Fruit fly (Drosophila melanogaster): Measurements from ENCODE around the gene Hex-A.
A peak's percentile ranks its signal among the peaks of the same experiment; 100 is the strongest.

Gene Hex-A

DNA sequence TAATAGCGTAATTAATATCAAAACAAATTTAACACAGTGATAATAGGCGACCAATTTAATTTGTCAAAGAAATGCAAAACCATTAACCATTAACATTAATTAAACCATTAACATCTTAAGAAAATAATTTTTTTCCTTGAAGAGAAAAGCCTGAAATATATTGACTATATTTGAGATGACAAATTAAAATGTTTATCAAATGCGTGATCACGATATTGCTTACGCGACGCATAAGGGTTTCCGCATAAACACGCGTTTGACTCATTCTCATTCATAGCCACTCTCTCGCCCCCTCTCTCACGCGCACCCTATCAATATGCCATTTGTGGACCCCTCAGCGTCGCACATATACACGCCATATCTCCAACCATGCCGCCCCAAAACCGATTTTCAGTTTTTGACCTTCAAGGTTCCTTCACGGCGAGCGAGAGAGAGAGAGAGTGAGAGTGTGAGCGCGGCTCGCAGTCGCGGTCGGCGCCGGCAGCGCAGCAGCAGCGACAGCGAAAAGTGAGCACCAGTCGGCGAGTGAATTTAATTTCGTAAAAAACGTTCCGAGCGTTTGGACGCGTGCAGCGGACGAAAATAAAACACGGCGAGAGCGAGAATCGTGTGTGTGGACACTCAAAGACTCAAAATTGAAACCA is at the start of gene Hex-A:
Gene Hex-A (plus strand): TSS at position 317 of the 644 bp plus-strand sequence.
- TF ChIP-seq noc (tag; optimal IDR thresholded peaks at IDR 0.05): peak; percentile 99

DNA sequence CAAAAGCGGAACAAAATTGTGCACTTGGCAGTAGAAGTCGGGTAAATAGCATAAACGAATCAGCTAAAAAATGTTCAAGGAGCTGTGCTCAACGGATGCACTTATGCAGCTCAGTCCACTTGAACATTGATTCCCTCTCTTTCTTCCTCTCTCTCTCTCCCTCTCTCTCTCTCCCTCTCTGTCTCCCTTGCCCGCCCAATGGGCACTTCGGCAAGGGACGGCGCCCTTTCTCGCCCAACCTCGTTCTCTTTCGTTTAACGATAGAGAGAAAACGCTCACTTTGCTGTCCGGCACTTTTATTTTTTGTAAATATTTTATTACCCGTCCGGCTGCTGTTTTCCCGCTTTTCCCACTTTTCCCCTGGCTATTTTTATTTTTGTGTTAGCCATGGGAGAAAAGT is 41.0 kb upstream of the Hex-A start:
- TF ChIP-seq noc (tag; optimal IDR thresholded peaks at IDR 0.05): no peak

DNA sequence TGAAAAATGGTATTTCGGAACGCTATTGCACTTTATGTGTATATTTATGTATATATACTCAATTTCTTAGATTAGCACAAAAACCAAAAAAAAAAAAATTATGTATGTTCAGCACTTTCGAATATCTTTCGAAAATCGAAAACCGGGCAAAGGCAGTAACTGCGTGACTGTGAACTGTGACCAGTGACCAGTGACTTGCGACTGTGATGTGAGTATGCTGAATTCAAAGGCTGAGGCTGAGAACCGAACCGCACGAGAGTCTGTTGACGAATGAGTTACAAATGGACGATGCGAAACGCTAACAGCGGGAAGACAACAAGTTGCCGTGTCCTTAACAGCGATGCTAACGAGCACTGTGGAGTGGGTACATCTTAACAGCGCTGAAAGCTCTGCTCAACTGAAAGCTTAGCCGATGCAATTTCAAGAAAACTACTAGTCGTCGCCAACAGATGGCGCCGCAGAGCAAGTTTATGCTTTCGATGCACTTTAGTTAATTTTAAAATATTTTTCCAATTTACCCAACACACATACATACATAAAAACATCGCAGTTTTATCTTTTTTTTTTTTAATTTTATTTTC is 34.8 kb upstream of the Hex-A start, which contains the start of gene CG32700:
Gene CG32700 (minus strand): TSS at position 274 of the 581 bp plus-strand sequence.
- TF ChIP-seq noc (tag; optimal IDR thresholded peaks at IDR 0.05): no peak

DNA sequence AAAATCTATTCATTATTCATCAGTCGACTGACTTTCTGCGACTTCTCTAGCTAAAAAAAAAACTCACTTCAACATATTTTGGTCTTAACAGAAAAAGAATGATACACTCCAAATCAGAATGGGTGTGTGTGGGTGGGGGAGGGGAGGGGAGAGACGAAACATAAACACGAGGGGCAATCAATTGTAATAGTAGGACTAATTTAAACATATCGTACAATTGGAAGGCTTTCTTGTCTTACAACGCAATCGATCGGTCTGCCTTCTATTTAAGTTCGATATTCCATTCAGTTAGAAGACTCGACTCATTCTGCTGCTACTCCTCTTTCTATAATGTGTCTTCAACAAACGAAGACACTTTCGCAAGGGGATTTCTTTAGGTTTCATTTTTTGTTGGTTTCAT is 34.3 kb upstream of the Hex-A start:
- TF ChIP-seq noc (tag; optimal IDR thresholded peaks at IDR 0.05): no peak

DNA sequence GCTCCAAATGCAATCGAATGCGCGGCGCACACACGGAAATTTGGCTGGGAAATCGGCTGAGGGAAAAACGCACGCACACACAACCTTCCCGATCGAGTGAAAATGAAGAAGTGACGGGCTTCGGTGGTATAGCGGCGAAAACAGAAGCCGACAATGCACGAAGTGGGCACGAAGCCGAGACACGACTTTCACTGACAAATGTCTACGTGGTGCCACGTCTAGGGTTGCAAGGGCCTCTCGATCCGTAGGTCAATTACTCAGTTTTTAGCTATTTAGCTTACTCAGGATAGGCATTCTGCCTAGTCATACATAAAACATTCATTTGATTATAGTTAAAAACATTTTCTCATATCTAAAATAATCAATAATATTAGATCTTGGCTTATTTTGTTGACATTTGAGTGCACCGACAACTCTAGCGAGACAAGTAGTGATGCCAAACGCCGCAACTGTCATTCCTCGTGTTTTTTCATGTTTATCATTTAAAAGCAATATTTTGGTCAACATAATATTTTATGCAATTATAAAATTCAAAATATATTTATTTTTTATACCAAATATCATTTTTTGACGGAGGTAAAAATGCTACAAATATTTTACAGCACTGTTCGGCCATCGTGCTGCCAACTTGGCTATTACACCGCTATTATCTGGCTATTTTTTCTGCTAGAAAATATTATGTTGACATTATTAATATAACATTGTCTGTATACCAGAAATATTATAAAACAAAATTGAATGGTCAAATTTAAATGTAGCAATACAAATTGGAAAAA is 31.7 kb upstream of the Hex-A start:
- TF ChIP-seq noc (tag; optimal IDR thresholded peaks at IDR 0.05): peak; percentile 88

DNA sequence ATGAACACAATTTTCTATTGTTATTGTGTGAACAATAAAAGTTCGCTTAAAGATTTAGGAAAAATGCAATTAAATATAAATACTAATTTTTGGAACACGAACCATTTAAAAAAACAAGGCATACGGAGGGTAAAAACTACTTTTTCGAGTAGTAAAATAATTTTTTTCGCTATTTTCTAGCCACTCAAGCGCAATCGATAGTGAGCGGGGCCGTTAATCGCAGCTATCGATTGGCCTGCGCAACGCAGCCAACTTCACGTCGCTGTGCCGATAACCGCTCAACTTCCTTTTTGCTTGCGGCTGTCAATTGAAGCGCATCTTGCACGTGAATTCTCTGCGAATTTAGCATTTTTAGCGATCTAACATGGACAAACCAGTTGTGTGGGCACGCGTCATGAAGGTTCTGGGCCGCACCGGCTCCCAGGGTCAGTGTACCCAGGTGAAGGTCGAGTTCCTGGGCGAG is 31.1 kb upstream of the Hex-A start, which contains the start of gene RpS28b:
Gene RpS28b (plus strand): TSS at position 278 of the 463 bp plus-strand sequence.
- peak; percentile 66 for TF ChIP-seq noc (tag; optimal IDR thresholded peaks at IDR 0.05)

DNA sequence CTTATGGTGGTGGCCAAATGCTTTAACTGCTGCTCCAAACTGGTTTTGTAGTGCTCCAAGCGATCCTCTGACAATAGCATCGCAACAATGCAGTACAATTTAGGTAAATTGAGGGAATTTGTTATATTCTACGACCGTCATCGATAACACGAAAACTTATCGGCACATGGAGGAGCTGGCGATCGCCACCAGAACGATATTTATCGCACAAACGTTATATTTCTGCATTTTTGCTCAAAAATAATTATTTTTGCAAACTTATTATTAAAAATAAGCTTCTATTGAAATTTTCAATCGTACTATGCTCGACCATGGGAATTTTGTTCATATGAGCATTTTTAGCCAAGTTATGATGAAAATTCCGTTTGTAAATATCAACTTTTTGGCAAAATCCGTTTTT is 29.1 kb upstream of the Hex-A start, which contains the start of gene CG15317:
Gene CG15317 (minus strand): TSS at position 148 of the 400 bp plus-strand sequence.
- no peak for TF ChIP-seq noc (tag; optimal IDR thresholded peaks at IDR 0.05)

DNA sequence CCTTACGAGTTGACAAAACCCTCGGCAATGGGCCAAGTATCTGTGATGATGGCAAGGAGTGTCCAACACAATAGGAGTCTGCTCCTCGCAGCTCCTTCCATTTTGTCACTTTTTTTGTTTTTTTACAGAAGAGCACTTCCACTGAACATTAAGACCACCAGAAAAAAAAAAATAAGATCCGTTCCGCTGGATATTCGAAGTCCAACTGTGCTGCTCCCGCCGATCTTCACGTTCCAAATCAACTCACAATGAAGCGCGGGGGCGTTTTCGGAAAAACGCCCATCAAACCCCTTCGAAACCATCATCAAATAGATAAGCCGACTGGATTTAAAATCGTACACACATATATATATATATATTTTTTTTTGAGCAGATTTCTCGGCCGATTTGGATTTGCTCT is 14.3 kb upstream of the Hex-A start, which contains the start of gene Cubn:
Gene Cubn (minus strand): TSS at position 101 of the 400 bp plus-strand sequence.
- TF ChIP-seq noc (tag; optimal IDR thresholded peaks at IDR 0.05): no peak

DNA sequence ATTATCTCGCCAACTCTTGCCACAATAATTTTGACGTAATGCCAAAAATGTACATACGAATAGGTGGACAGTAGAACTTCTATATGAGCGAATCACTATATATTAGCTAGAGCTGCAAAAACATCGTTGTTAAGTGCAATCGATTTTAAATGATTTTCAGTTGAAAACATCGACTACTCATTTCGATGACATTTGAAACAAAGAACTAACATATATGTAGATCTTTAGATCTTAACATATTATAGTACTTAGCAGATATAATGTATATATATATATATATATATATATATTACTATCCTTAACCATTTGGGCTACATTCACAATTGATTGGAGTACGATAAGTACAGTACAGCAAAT is 9.3 kb upstream of the Hex-A start, which contains the start of gene CG42395:
Gene CG42395 (minus strand): TSS at position 101 of the 357 bp plus-strand sequence.
- no peak for TF ChIP-seq noc (tag; optimal IDR thresholded peaks at IDR 0.05)

DNA sequence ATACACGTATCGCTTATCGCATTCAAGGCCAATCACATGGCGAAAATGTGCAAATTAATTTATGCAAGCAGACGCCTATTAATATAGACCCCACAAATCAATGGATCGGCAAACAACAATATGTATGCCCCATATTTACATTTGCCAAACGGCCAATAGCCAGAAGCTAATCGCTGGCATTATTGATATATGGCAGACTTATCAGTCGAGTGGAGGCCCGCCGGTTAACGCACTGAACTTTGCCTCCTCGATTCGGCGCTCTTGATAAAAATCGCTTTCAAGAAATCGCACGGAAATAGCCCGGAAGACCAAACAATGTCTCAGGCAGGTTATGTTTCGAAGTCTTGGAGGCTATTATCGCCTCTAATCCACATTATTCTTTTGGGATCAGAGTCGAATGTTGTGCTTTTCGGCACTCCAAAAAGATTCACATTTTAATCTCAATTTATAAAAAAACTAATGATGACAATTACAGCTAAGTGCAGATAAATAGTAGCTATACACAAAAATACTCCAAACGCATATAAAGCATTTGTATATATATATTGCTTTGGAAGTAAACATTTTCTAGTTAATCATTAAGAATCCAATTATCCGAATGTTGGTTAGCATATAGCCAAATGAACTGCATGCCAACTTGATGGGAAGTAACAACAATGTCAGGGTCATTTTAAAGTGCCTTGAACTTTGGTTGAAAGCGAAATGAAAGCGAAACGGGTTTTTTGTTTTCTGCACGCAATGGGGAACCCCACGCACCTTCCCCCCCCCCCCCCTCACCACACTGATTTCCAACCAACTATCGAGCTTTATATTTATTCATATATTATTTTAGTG is 8.8 kb upstream of the Hex-A start:
- TF ChIP-seq noc (tag; optimal IDR thresholded peaks at IDR 0.05): no peak

DNA sequence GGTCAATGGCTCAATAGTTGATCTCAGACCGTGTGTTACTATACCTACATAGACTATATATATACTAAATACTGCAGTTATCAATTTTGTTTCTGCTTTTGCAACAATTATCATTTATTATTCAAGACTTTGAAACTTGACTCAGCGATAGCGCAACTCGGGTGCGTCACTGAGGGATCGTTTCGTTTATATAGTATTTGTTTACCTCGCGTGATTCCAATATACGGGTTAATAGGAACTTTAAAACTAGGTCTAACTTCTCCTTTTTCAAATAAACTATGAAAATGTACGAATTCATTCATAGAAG is 8.2 kb upstream of the Hex-A start:
- no peak for TF ChIP-seq noc (tag; optimal IDR thresholded peaks at IDR 0.05)

DNA sequence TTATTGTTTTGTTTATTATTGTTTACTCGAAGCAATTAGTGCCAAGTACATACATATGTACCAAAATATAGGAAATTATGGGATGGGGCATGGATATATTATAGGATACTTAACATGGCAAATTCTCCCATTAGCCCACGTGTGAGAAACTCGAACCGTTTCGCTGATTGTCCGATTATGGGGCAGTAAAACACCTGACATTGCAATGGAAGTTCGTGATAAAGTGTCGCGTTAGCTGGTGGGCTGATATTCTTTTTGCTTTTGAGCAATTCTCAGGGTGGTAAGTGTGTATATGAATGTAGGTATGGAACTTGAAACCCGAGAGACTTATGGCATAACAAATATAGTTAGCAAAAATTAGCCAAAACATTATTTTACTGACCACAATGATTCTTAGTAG is 7.5 kb upstream of the Hex-A start:
- no peak for TF ChIP-seq noc (tag; optimal IDR thresholded peaks at IDR 0.05)

DNA sequence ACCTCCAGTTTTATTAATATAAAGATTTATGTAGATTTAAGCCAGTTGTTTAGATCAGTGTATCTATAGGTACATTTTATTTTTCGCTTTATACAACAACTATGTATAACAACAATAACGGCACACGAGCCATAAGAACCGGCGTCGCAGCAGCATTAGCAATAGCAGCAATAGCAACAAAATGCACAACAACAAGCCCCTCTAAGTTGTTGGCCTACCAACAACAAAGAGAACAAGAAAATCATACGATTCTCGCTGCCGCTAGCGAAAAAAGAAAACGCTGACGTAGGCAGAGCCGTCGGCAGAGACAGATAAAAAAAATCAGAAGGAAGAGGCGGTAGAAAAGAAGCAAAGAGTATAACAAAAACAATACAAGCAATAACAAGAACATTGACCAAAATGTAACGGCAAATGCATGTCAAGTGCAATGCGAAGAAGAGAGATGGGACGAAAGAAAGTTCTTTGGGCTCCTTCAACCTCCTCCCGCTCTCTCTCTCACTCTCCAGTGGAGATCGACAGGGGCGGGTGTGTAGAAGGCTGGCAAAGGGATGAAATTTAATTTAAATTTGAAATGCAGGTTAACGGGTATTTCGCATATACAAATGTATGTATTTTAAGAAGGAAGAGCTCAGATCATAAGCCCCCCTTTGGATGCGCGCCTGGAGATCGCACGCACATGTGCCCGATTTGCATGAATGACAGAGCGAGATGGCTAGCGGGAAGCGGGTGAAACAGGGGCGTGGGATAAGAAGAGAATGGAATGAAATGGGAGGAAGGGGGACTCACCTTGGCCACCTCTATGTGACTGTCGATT is 6.6 kb upstream of the Hex-A start:
- peak; percentile 99 for TF ChIP-seq noc (tag; optimal IDR thresholded peaks at IDR 0.05)

DNA sequence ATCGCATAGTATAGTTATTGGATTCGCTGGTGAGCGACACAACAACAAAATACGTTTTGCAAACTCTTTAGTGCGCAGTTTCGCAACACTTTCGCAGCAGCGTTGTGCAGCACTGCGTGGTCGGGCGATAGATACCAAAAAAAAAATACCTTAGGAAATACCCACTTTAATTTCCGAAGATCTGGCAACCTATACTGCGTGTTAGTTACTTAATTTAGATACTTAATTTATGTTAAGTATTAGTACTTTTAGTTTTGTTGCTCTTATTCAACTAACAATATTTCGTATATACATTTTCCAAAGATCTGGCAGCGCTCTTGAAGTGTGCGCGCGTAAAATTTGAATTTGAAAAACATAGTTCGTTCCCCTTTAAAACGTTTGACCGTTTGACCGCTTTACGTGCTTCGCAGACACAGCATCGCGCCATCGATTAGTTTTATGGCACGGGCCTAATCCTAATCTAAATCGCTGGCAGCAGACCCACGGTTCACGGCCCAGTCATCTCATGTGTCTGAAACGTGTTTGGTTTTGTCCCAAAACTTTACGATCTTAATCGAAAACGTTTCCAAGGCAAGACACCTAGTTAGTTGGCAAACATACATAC is 5.5 kb upstream of the Hex-A start, which contains the start of gene LPCAT:
Gene LPCAT (minus strand): TSS at position 70 of the 604 bp plus-strand sequence.
- TF ChIP-seq noc (tag; optimal IDR thresholded peaks at IDR 0.05): no peak

All from whole organism, larva.